Fruit fly (Drosophila melanogaster) whole organism, embryonic: Measurements from ENCODE around the gene plum.

Source experiments
- ATbp ChIP-seq: fragments of 200-800 bp; sonication (Bioruptor generic); optimal IDR thresholded peaks from 2 replicates; lab custom pipeline; 2017; ENCODE audit warnings: missing biosample characterization, mild to moderate bottlenecking, missing genetic modification characterization, missing genetic modification reagents
- CG10147 ChIP-seq: fragments of 200-800 bp; sonication (Bioruptor generic); optimal IDR thresholded peaks from 2 replicates; lab custom pipeline; 2019; ENCODE audit warnings: missing biosample characterization, mild to moderate bottlenecking, missing genetic modification characterization, moderate library complexity
- CG11093 ChIP-seq: fragments of 200-800 bp; sonication (Bioruptor generic); IDR thresholded peaks from 3 replicates; pipeline ENCODE4 v1.3.6; 2022; ENCODE audit warnings: missing biosample characterization, missing genetic modification characterization
- CG14014 ChIP-seq: fragments of 200-800 bp; sonication (Bioruptor generic); IDR thresholded peaks from 2 replicates; pipeline ENCODE4 v1.3.6; 2022; ENCODE audit warnings: missing biosample characterization, missing genetic modification characterization
- CG2202 ChIP-seq: fragments of 200-800 bp; sonication (Bioruptor generic); optimal IDR thresholded peaks from 2 replicates; lab custom pipeline; 2018; ENCODE audit warnings: missing biosample characterization, mild to moderate bottlenecking, missing genetic modification characterization
- CG3407 ChIP-seq: fragments of 200-800 bp; sonication (Bioruptor generic); optimal IDR thresholded peaks from 2 replicates; lab custom pipeline; 2018; ENCODE audit warnings: missing biosample characterization, mild to moderate bottlenecking, missing genetic modification characterization
- CG34224 ChIP-seq: fragments of 200-800 bp; sonication (Bioruptor generic); IDR thresholded peaks from 3 replicates; pipeline ENCODE4 v1.3.6; 2022; ENCODE audit warnings: missing biosample characterization, missing genetic modification characterization; ENCODE audit not compliant: partially characterized antibody
- CG3995 ChIP-seq: fragments of 200-800 bp; sonication (Bioruptor generic); optimal IDR thresholded peaks from 3 replicates; lab custom pipeline; 2016; ENCODE audit warnings: missing biosample characterization, missing genetic modification characterization
- CG42726 ChIP-seq: fragments of 200-800 bp; sonication (Bioruptor generic); IDR thresholded peaks from 2 replicates; pipeline ENCODE4 v1.3.6; 2022; ENCODE audit warnings: missing biosample characterization, missing genetic modification characterization; ENCODE audit not compliant: partially characterized antibody
- CG4820 ChIP-seq: fragments of 200-800 bp; sonication (Bioruptor generic); optimal IDR thresholded peaks from 3 replicates; lab custom pipeline; 2016; ENCODE audit warnings: missing biosample characterization, missing genetic modification characterization
- CG5245 ChIP-seq: fragments of 200-800 bp; sonication (Bioruptor generic); optimal IDR thresholded peaks from 3 replicates; lab custom pipeline; 2016; ENCODE audit warnings: missing biosample characterization, missing genetic modification characterization
- CG6254 ChIP-seq: fragments of 200-800 bp; sonication (Bioruptor generic); optimal IDR thresholded peaks from 3 replicates; lab custom pipeline; 2017; ENCODE audit warnings: mild to moderate bottlenecking, missing biosample characterization, missing genetic modification reagents, missing genetic modification characterization
- CG6272 ChIP-seq: fragments of 200-800 bp; sonication (Bioruptor generic); IDR thresholded peaks from 2 replicates; pipeline ENCODE4 v1.3.6; 2022; ENCODE audit warnings: missing biosample characterization, missing genetic modification characterization
- CG6683 ChIP-seq: fragments of 200-800 bp; sonication (Bioruptor generic); optimal IDR thresholded peaks from 2 replicates; lab custom pipeline; 2017; ENCODE audit warnings: missing biosample characterization, mild to moderate bottlenecking, missing genetic modification characterization, missing genetic modification reagents
- CG7839 ChIP-seq: fragments of 200-800 bp; sonication (Bioruptor generic); optimal IDR thresholded peaks from 3 replicates; lab custom pipeline; 2018; ENCODE audit warnings: missing biosample characterization, mild to moderate bottlenecking, missing genetic modification characterization, moderate library complexity
- CG7963 ChIP-seq: fragments of 200-800 bp; sonication (Bioruptor generic); IDR thresholded peaks from 3 replicates; pipeline ENCODE4 v1.3.6; 2022; ENCODE audit warnings: missing biosample characterization, missing genetic modification characterization; ENCODE audit not compliant: partially characterized antibody
- CG8281 ChIP-seq: fragments of 200-800 bp; sonication (Bioruptor generic); optimal IDR thresholded peaks from 2 replicates; lab custom pipeline; 2018; ENCODE audit warnings: missing biosample characterization, mild to moderate bottlenecking, missing genetic modification characterization, moderate library complexity
- CG9876 ChIP-seq: fragments of 200-800 bp; sonication (Bioruptor generic); optimal IDR thresholded peaks from 2 replicates; lab custom pipeline; 2016; ENCODE audit warnings: missing biosample characterization, missing genetic modification characterization
- D19A ChIP-seq: fragments of 200-800 bp; optimal IDR thresholded peaks from 3 replicates; lab custom pipeline; 2019; ENCODE audit warnings: missing biosample characterization, mild to moderate bottlenecking, missing genetic modification characterization, moderate library complexity
- Max ChIP-seq: fragments of 200-800 bp; sonication (Bioruptor generic); optimal IDR thresholded peaks from 2 replicates; lab custom pipeline; 2016; ENCODE audit warnings: missing biosample characterization, mild to moderate bottlenecking, missing genetic modification characterization
- Mrtf ChIP-seq: fragments of 200-800 bp; sonication (Bioruptor generic); IDR thresholded peaks from 3 replicates; pipeline ENCODE4 v1.3.6; 2022; ENCODE audit warnings: missing biosample characterization, missing genetic modification characterization
- Myb ChIP-seq: fragments of 200-800 bp; sonication (Bioruptor generic); optimal IDR thresholded peaks from 2 replicates; lab custom pipeline; 2016; ENCODE audit warnings: missing biosample characterization, missing genetic modification characterization
- NFAT ChIP-seq: fragments of 200-800 bp; sonication (Bioruptor generic); IDR thresholded peaks from 2 replicates; pipeline ENCODE4 v1.3.6; 2022; ENCODE audit warnings: missing biosample characterization, missing genetic modification characterization
- Optix ChIP-seq: fragments of 200-800 bp; sonication (Bioruptor generic); IDR thresholded peaks from 3 replicates; pipeline ENCODE4 v1.3.6; 2022; ENCODE audit warnings: missing biosample characterization, missing genetic modification characterization
- Scr ChIP-seq: fragments of 200-800 bp; sonication (Bioruptor generic); IDR thresholded peaks from 2 replicates; pipeline ENCODE4 v1.3.6; 2022; ENCODE audit warnings: missing biosample characterization, missing genetic modification characterization; ENCODE audit not compliant: partially characterized antibody
- Stat92E ChIP-seq, 3 experiments: fragments of >200 bp in 2 of 3; fragments of 200-800 bp in 1 of 3; sonication (Bioruptor generic) in 1 of 3; optimal IDR thresholded peaks; 2 replicates each; lab custom pipeline; 2017 to 2019; ENCODE audit warnings: missing biosample characterization in 3 of 3, missing genetic modification characterization in 3 of 3, mild to moderate bottlenecking in 1 of 3, moderate library complexity in 1 of 3
- az2 ChIP-seq: fragments of 200-800 bp; sonication (Bioruptor generic); optimal IDR thresholded peaks from 3 replicates; lab custom pipeline; 2016; ENCODE audit warnings: missing biosample characterization, missing genetic modification characterization
- cg ChIP-seq: fragments of 200-800 bp; sonication (Bioruptor generic); optimal IDR thresholded peaks from 3 replicates; lab custom pipeline; 2019; ENCODE audit warnings: missing biosample characterization, mild to moderate bottlenecking, missing genetic modification characterization, moderate library complexity
- chm ChIP-seq: fragments of 200-800 bp; sonication (Bioruptor generic); IDR thresholded peaks from 2 replicates; pipeline ENCODE4 v1.3.6; 2022; ENCODE audit warnings: missing biosample characterization, missing genetic modification characterization
- ci ChIP-seq: fragments of 200-800 bp; sonication (Bioruptor generic); IDR thresholded peaks from 3 replicates; pipeline ENCODE4 v1.3.6; 2022; ENCODE audit warnings: missing biosample characterization, missing genetic modification characterization
- dan ChIP-seq: fragments of 200-800 bp; sonication (Bioruptor generic); IDR thresholded peaks from 2 replicates; pipeline ENCODE4 v1.3.6; 2022; ENCODE audit warnings: missing biosample characterization, missing genetic modification characterization
- disco-r ChIP-seq: fragments of 200-800 bp; sonication (Bioruptor generic); optimal IDR thresholded peaks from 2 replicates; lab custom pipeline; 2016; ENCODE audit warnings: missing biosample characterization, missing genetic modification characterization
- dm ChIP-seq: fragments of 200-800 bp; sonication (Bioruptor generic); optimal IDR thresholded peaks from 3 replicates; lab custom pipeline; 2016; ENCODE audit warnings: missing biosample characterization, missing genetic modification characterization
- dmrt99B ChIP-seq: fragments of 200-800 bp; sonication (Bioruptor generic); optimal IDR thresholded peaks from 2 replicates; lab custom pipeline; 2018; ENCODE audit warnings: missing biosample characterization, mild to moderate bottlenecking, missing genetic modification characterization, moderate library complexity
- emc ChIP-seq: fragments of 200-800 bp; sonication (Bioruptor generic); optimal IDR thresholded peaks from 2 replicates; lab custom pipeline; 2016; ENCODE audit warnings: missing biosample characterization, missing genetic modification characterization
- eve ChIP-seq, 2 experiments: fragments of >200 bp; optimal IDR thresholded peaks; 2 replicates each; lab custom pipeline; 2017; ENCODE audit warnings: missing biosample characterization in 2 of 2, missing genetic modification characterization in 2 of 2
- gfzf ChIP-seq: fragments of 200-800 bp; sonication (Bioruptor generic); optimal IDR thresholded peaks from 2 replicates; lab custom pipeline; 2016; ENCODE audit warnings: missing biosample characterization, mild to moderate bottlenecking, missing genetic modification characterization, moderate library complexity
- gsb ChIP-seq: fragments of 200-800 bp; sonication (Bioruptor generic); IDR thresholded peaks from 2 replicates; pipeline ENCODE4 v1.3.6; 2022; ENCODE audit warnings: missing biosample characterization, missing genetic modification characterization
- hkb ChIP-seq, 2 experiments: fragments of 200-800 bp in 1 of 2; fragments of >200 bp in 1 of 2; sonication (Bioruptor generic) in 1 of 2; IDR thresholded peaks in 1 of 2; optimal IDR thresholded peaks in 1 of 2; 2 replicates each; pipeline versions ENCODE4 v1.3.6 to Lab custom; 2017 to 2022; ENCODE audit warnings: missing biosample characterization in 1 of 2, missing genetic modification characterization in 1 of 2
- jigr1 ChIP-seq: fragments of 200-800 bp; sonication (Bioruptor generic); IDR thresholded peaks from 3 replicates; pipeline ENCODE4 v1.3.6; 2022; ENCODE audit warnings: missing biosample characterization, missing genetic modification characterization
- kah ChIP-seq: fragments of 200-800 bp; sonication (Bioruptor generic); optimal IDR thresholded peaks from 2 replicates; lab custom pipeline; 2018; ENCODE audit warnings: missing biosample characterization, mild to moderate bottlenecking, missing genetic modification characterization
- lbe ChIP-seq: fragments of 200-800 bp; sonication (Bioruptor generic); optimal IDR thresholded peaks from 2 replicates; lab custom pipeline; 2016; ENCODE audit warnings: missing biosample characterization, mild to moderate bottlenecking, missing genetic modification characterization
- nerfin-2 ChIP-seq: fragments of 200-800 bp; sonication (Bioruptor generic); IDR thresholded peaks from 2 replicates; pipeline ENCODE4 v1.3.6; 2022; ENCODE audit warnings: missing biosample characterization, missing genetic modification characterization; ENCODE audit not compliant: partially characterized antibody
- prd ChIP-seq, 3 experiments: fragments of >200 bp in 2 of 3; fragments of 200-800 bp in 1 of 3; sonication (Bioruptor generic) in 1 of 3; optimal IDR thresholded peaks in 2 of 3; IDR thresholded peaks in 1 of 3; 2 replicates in 2 of 3; 3 replicates in 1 of 3; pipeline versions ENCODE4 v1.3.6 to Lab custom; 2017 to 2022; ENCODE audit warnings: missing biosample characterization in 1 of 3, missing genetic modification characterization in 1 of 3
- tna ChIP-seq: fragments of 200-800 bp; sonication (Bioruptor generic); IDR thresholded peaks from 2 replicates; pipeline ENCODE4 v1.3.6; 2022; ENCODE audit warnings: missing biosample characterization, missing genetic modification characterization; ENCODE audit not compliant: partially characterized antibody
- ttk ChIP-seq: fragments of 200-800 bp; sonication (Bioruptor generic); IDR thresholded peaks from 2 replicates; pipeline ENCODE4 v2.1.2; 2022; ENCODE audit warnings: missing biosample characterization, missing genetic modification characterization
- wor ChIP-seq: fragments of 200-800 bp; sonication (Bioruptor generic); IDR thresholded peaks from 2 replicates; pipeline ENCODE4 v1.3.6; 2022; ENCODE audit warnings: missing biosample characterization, missing genetic modification characterization
- z ChIP-seq: fragments of 200-800 bp; sonication (Bioruptor generic); IDR thresholded peaks from 3 replicates; pipeline ENCODE4 v1.3.6; 2022; ENCODE audit warnings: missing biosample characterization, missing genetic modification characterization

The plum gene

dm6 chr3R:26557532-26558244 lies 22.7 kb upstream of the plum start (continued):
- TF ChIP-seq dmrt99B (tag; lab: Kevin White, UChicago) (peak; percentile 78), D19A (tag; lab: Kevin White, UChicago) (no peak), dan (no peak), az2 (GFP tag; lab: Kevin White, UChicago) (peak; percentile 77), CG11093 (GFP tag; lab: Robert Waterston, UW) (peak; percentile 77; the same call in 2 of the 3 replicates), gfzf (no peak), CG34224 (no peak), cg (GFP tag; lab: Kevin White, UChicago) (no peak), CG42726 (GFP tag; lab: Robert Waterston, UW) (no peak), Stat92E (GFP tag; optimal IDR thresholded peaks at IDR 0.05; lab: Kevin White, UChicago) (no peak), CG4820 (GFP tag; lab: Kevin White, UChicago) (peak; percentile 59), jigr1 (GFP tag; lab: Robert Waterston, UW) (no peak), prd (optimal IDR thresholded peaks at IDR 0.05; lab: Kevin White, UChicago) (no peak), prd (GFP tag; IDR thresholded peaks at IDR 0.05; lab: Robert Waterston, UW) (peak; percentile 86), tna (GFP tag; lab: Robert Waterston, UW) (no peak), CG3407 (GFP tag; lab: Kevin White, UChicago) (peak; percentile 36), Optix (GFP tag; lab: Robert Waterston, UW) (peak; percentile 73; the same call in 2 of the 3 replicates), ttk (GFP tag; lab: Robert Waterston, UW) (peak; percentile 46; the same call in 1 of the 2 replicates), disco-r (GFP tag; lab: Kevin White, UChicago) (peak; percentile 10), CG5245 (GFP tag; lab: Kevin White, UChicago) (peak; percentile 41), CG10147 (GFP tag; lab: Kevin White, UChicago) (peak; percentile 76), emc (GFP tag; lab: Kevin White, UChicago) (peak; percentile 48), Myb (GFP tag; lab: Kevin White, UChicago) (peak; percentile 59), CG9876 (GFP tag; lab: Kevin White, UChicago) (peak; percentile 64), dm (GFP tag; lab: Kevin White, UChicago) (peak; percentile 37), CG6683 (GFP tag; lab: Kevin White, UChicago) (peak; percentile 37), nerfin-2 (GFP tag; lab: Robert Waterston, UW) (no peak), CG6272 (GFP tag; lab: Robert Waterston, UW) (peak; percentile 61), ATbp (peak; percentile 45), Scr (GFP tag; lab: Robert Waterston, UW) (no peak), CG6254 (GFP tag; lab: Kevin White, UChicago) (no peak), CG14014 (GFP tag; lab: Robert Waterston, UW) (peak; percentile 82), hkb (optimal IDR thresholded peaks at IDR 0.05; lab: Kevin White, UChicago) (no peak), hkb (GFP tag; IDR thresholded peaks at IDR 0.05; lab: Robert Waterston, UW) (peak; percentile 79), lbe (GFP tag; lab: Kevin White, UChicago) (no peak), NFAT (GFP tag; lab: Robert Waterston, UW) (peak; percentile 77), z (GFP tag; lab: Robert Waterston, UW) (no peak), chm (GFP tag; lab: Robert Waterston, UW) (peak; percentile 62), CG7963 (GFP tag; lab: Robert Waterston, UW) (no peak), ci (GFP tag; lab: Robert Waterston, UW) (peak; percentile 58; the same call in 2 of the 3 replicates), CG3995 (peak; percentile 42), kah (peak; percentile 22), CG2202 (tag; lab: Kevin White, UChicago) (no peak), gsb (GFP tag; lab: Robert Waterston, UW) (peak; percentile 77), CG8281 (tag; lab: Kevin White, UChicago) (peak; percentile 46), Mrtf (GFP tag; lab: Robert Waterston, UW) (peak; percentile 76), eve (GFP tag; optimal IDR thresholded peaks at IDR 0.05; lab: Kevin White, UChicago) (peak in 1 of 2 experiments; percentile 91), Max (GFP tag; lab: Kevin White, UChicago) (peak; percentile 44), CG7839 (tag; lab: Kevin White, UChicago) (peak; percentile 81), wor (GFP tag; lab: Robert Waterston, UW) (peak; percentile 43; the same call in 1 of the 2 replicates)
